Fruit fly (Drosophila melanogaster) whole organism, embryonic: Measurements from ENCODE around the gene CG12171.
A peak's percentile ranks its signal among the peaks of the same experiment; 100 is the strongest.

Experiments used
- B-H2 ChIP-seq: fragments of 200-800 bp; sonication (Bioruptor generic); optimal IDR thresholded peaks from 2 replicates; lab custom pipeline; 2018; ENCODE audit warnings: missing biosample characterization, mild to moderate bottlenecking, missing genetic modification characterization
- CG11093 ChIP-seq: fragments of 200-800 bp; sonication (Bioruptor generic); IDR thresholded peaks from 3 replicates; pipeline ENCODE4 v1.3.6; 2022; ENCODE audit warnings: missing biosample characterization, missing genetic modification characterization
- CG11456 ChIP-seq: fragments of 200-800 bp; sonication (Bioruptor generic); IDR thresholded peaks from 3 replicates; pipeline ENCODE4 v1.3.6; 2022; ENCODE audit warnings: missing biosample characterization, missing genetic modification characterization
- CG12104 ChIP-seq: fragments of 200-800 bp; sonication (Bioruptor generic); optimal IDR thresholded peaks from 3 replicates; lab custom pipeline; 2016; ENCODE audit warnings: missing biosample characterization, missing genetic modification characterization
- CG12769 ChIP-seq: fragments of 200-800 bp; sonication (Bioruptor generic); optimal IDR thresholded peaks from 2 replicates; lab custom pipeline; 2019; ENCODE audit warnings: missing biosample characterization, mild to moderate bottlenecking, missing genetic modification characterization, moderate library complexity
- CG14014 ChIP-seq: fragments of 200-800 bp; sonication (Bioruptor generic); IDR thresholded peaks from 2 replicates; pipeline ENCODE4 v1.3.6; 2022; ENCODE audit warnings: missing biosample characterization, missing genetic modification characterization
- CG15269 ChIP-seq: fragments of 200-800 bp; sonication (Bioruptor generic); optimal IDR thresholded peaks from 2 replicates; lab custom pipeline; 2018; ENCODE audit warnings: missing biosample characterization, mild to moderate bottlenecking, missing genetic modification characterization, moderate library complexity
- CG15696 ChIP-seq: fragments of 200-800 bp; sonication (Bioruptor generic); optimal IDR thresholded peaks from 2 replicates; lab custom pipeline; 2019; ENCODE audit warnings: missing biosample characterization, mild to moderate bottlenecking, missing genetic modification characterization, moderate library complexity
- CG16779 ChIP-seq: fragments of 200-800 bp; sonication (Bioruptor generic); IDR thresholded peaks from 2 replicates; pipeline ENCODE4 v1.3.6; 2022; ENCODE audit warnings: missing biosample characterization, missing genetic modification characterization
- CG1832 ChIP-seq: fragments of 200-800 bp; sonication (Bioruptor generic); optimal IDR thresholded peaks from 2 replicates; lab custom pipeline; 2017; ENCODE audit warnings: missing biosample characterization, mild to moderate bottlenecking, missing genetic modification characterization, inconsistent platforms
- CG18619 ChIP-seq: fragments of 200-800 bp; sonication (Bioruptor generic); optimal IDR thresholded peaks from 3 replicates; lab custom pipeline; 2017; ENCODE audit warnings: missing biosample characterization, mild to moderate bottlenecking, missing genetic modification characterization
- CG2712 ChIP-seq: fragments of 200-800 bp; optimal IDR thresholded peaks from 3 replicates; lab custom pipeline; 2019; ENCODE audit warnings: missing biosample characterization, mild to moderate bottlenecking, missing genetic modification characterization, moderate library complexity
- CG30403 ChIP-seq: fragments of 200-800 bp; sonication (Bioruptor generic); optimal IDR thresholded peaks from 3 replicates; lab custom pipeline; 2016; ENCODE audit warnings: missing biosample characterization, missing genetic modification characterization
- CG3065 ChIP-seq: fragments of 200-800 bp; sonication (Bioruptor generic); optimal IDR thresholded peaks from 2 replicates; lab custom pipeline; 2016; ENCODE audit warnings: missing biosample characterization, missing genetic modification characterization
- CG3163 ChIP-seq: fragments of 200-800 bp; sonication (Bioruptor generic); optimal IDR thresholded peaks from 3 replicates; lab custom pipeline; 2016; ENCODE audit warnings: missing biosample characterization, missing genetic modification characterization
- CG32532 ChIP-seq: fragments of 200-800 bp; sonication (Bioruptor generic); IDR thresholded peaks from 2 replicates; pipeline ENCODE4 v1.3.6; 2022; ENCODE audit warnings: missing biosample characterization, missing genetic modification characterization
- CG32772 ChIP-seq: fragments of 200-800 bp; sonication (Bioruptor generic); IDR thresholded peaks from 2 replicates; pipeline ENCODE4 v1.3.6; 2022; ENCODE audit warnings: missing biosample characterization, missing genetic modification characterization
- CG4617 ChIP-seq: fragments of 200-800 bp; sonication (Bioruptor generic); optimal IDR thresholded peaks from 3 replicates; lab custom pipeline; 2016; ENCODE audit warnings: missing biosample characterization, missing genetic modification characterization, borderline replicate concordance
- CG8478 ChIP-seq: fragments of >200 bp; optimal IDR thresholded peaks from 2 replicates; lab custom pipeline; 2018
- Dad ChIP-seq: fragments of 200-800 bp; sonication (Bioruptor generic); optimal IDR thresholded peaks from 3 replicates; lab custom pipeline; 2016; ENCODE audit warnings: missing biosample characterization, missing genetic modification characterization
- Dfd ChIP-seq, 2 experiments: fragments of >200 bp; optimal IDR thresholded peaks; 2 replicates each; lab custom pipeline; 2017; ENCODE audit warnings: missing biosample characterization in 2 of 2, missing genetic modification characterization in 2 of 2
- Max ChIP-seq: fragments of 200-800 bp; sonication (Bioruptor generic); optimal IDR thresholded peaks from 2 replicates; lab custom pipeline; 2016; ENCODE audit warnings: missing biosample characterization, mild to moderate bottlenecking, missing genetic modification characterization
- Med ChIP-seq: fragments of 200-800 bp; sonication (Bioruptor generic); peaks from one replicate; lab custom pipeline; 2016; ENCODE audit warnings: missing biosample characterization, missing genetic modification characterization, mild to moderate bottlenecking, inconsistent platforms, moderate library complexity
- Pdp1 ChIP-seq, 2 experiments: fragments of 200-800 bp; sonication (Bioruptor generic); optimal IDR thresholded peaks; 3 replicates each; lab custom pipeline; 2016; ENCODE audit warnings: missing biosample characterization in 2 of 2, missing genetic modification characterization in 2 of 2, mild to moderate bottlenecking in 1 of 2, moderate library complexity in 1 of 2
- Sry-δ ChIP-seq: fragments of 200-800 bp; sonication (Bioruptor generic); optimal IDR thresholded peaks from 2 replicates; lab custom pipeline; 2016; ENCODE audit warnings: missing biosample characterization, missing genetic modification characterization
- Vsx1 ChIP-seq: fragments of 200-800 bp; sonication (Bioruptor generic); optimal IDR thresholded peaks from 2 replicates; lab custom pipeline; 2017; ENCODE audit warnings: missing biosample characterization, mild to moderate bottlenecking, missing genetic modification characterization, missing genetic modification reagents
- aop ChIP-seq: fragments of 200-800 bp; sonication (Bioruptor generic); IDR thresholded peaks from 2 replicates; pipeline ENCODE4 v1.3.6; 2022; ENCODE audit warnings: missing biosample characterization, missing genetic modification characterization
- ase ChIP-seq: fragments of 200-800 bp; sonication (Bioruptor generic); IDR thresholded peaks from 3 replicates; pipeline ENCODE4 v1.3.6; 2022; ENCODE audit warnings: missing biosample characterization, missing genetic modification characterization
- ci ChIP-seq: fragments of 200-800 bp; sonication (Bioruptor generic); IDR thresholded peaks from 3 replicates; pipeline ENCODE4 v1.3.6; 2022; ENCODE audit warnings: missing biosample characterization, missing genetic modification characterization
- da ChIP-seq: fragments of 200-800 bp; sonication (Bioruptor generic); optimal IDR thresholded peaks from 2 replicates; lab custom pipeline; 2016; ENCODE audit warnings: missing biosample characterization, missing genetic modification characterization
- exex ChIP-seq: fragments of 200-800 bp; sonication (Bioruptor generic); optimal IDR thresholded peaks from 4 replicates; lab custom pipeline; 2018; ENCODE audit warnings: missing biosample characterization, mild to moderate bottlenecking, missing genetic modification characterization, moderate library complexity
- ftz-f1 ChIP-seq: fragments of 200-800 bp; sonication (Bioruptor generic); optimal IDR thresholded peaks from 2 replicates; lab custom pipeline; 2016; ENCODE audit warnings: missing biosample characterization, missing genetic modification characterization
- inv ChIP-seq: fragments of 200-800 bp; sonication (Bioruptor generic); IDR thresholded peaks from 2 replicates; pipeline ENCODE4 v1.3.6; 2022; ENCODE audit warnings: missing biosample characterization, missing genetic modification characterization; ENCODE audit not compliant: partially characterized antibody
- klu ChIP-seq: fragments of 200-800 bp; sonication (Bioruptor generic); IDR thresholded peaks from 2 replicates; pipeline ENCODE4 v1.3.6; 2022; ENCODE audit warnings: missing biosample characterization, missing genetic modification characterization
- kni ChIP-seq: fragments of 200-800 bp; sonication (Bioruptor generic); optimal IDR thresholded peaks from 3 replicates; lab custom pipeline; 2017; ENCODE audit warnings: mild to moderate bottlenecking, missing biosample characterization, missing genetic modification reagents, missing genetic modification characterization
- nmo ChIP-seq: fragments of 200-800 bp; sonication (Bioruptor generic); optimal IDR thresholded peaks from 2 replicates; lab custom pipeline; 2018; ENCODE audit warnings: missing biosample characterization, mild to moderate bottlenecking, missing genetic modification characterization, moderate library complexity
- sens ChIP-seq: fragments of 200-800 bp; sonication (Bioruptor generic); peaks from one replicate; lab custom pipeline; 2016; ENCODE audit warnings: missing biosample characterization, missing genetic modification characterization
- sug ChIP-seq: fragments of 200-800 bp; optimal IDR thresholded peaks from 2 replicates; lab custom pipeline; 2019; ENCODE audit warnings: missing biosample characterization, mild to moderate bottlenecking, missing genetic modification characterization, moderate library complexity
- tin ChIP-seq: fragments of 200-800 bp; sonication (Bioruptor generic); optimal IDR thresholded peaks from 3 replicates; lab custom pipeline; 2016; ENCODE audit warnings: missing biosample characterization, missing genetic modification characterization
- vvl ChIP-seq: fragments of 200-800 bp; sonication (Bioruptor generic); IDR thresholded peaks from 2 replicates; pipeline ENCODE4 v1.3.6; 2022; ENCODE audit warnings: missing biosample characterization, missing genetic modification characterization
- yki ChIP-seq: fragments of >200 bp; optimal IDR thresholded peaks from 3 replicates; lab custom pipeline; 2018

CG12171 gene

dm6 chr3R:5606477-5606876 is 26.9 kb upstream of the CG12171 start, which contains the start of gene asl (continued):
- TF ChIP-seq CG12104 (GFP tag; lab: Kevin White, UChicago): peak; percentile 40
- TF ChIP-seq Vsx1 (GFP tag; lab: Kevin White, UChicago): no peak
- peak; percentile 7 for TF ChIP-seq Dad
- TF ChIP-seq B-H2 (GFP tag; lab: Kevin White, UChicago): peak; percentile 33
- no peak for TF ChIP-seq aop (GFP tag; lab: Robert Waterston, UW)
- peak; percentile 42 for TF ChIP-seq Sry-δ (GFP tag; lab: Kevin White, UChicago)
- peak; percentile 24 for TF ChIP-seq CG3163 (GFP tag; lab: Kevin White, UChicago)
- TF ChIP-seq CG2712: peak; percentile 82
- no peak for TF ChIP-seq CG15269 (tag; lab: Kevin White, UChicago)
- peak; percentile 58 for TF ChIP-seq tin (GFP tag; lab: Kevin White, UChicago)

- TF ChIP-seq CG11093 (GFP tag; lab: Robert Waterston, UW): 0 out of 3 replicates have a peak, but pooled peaks have one; percentile 40
- no peak for TF ChIP-seq CG15696 (tag; lab: Kevin White, UChicago)
- no peak for TF ChIP-seq CG12769 (tag; lab: Kevin White, UChicago)
- no peak for TF ChIP-seq Max (GFP tag; lab: Kevin White, UChicago)
- TF ChIP-seq CG11456 (GFP tag; lab: Robert Waterston, UW): 0 out of 3 replicates have a peak, but pooled peaks have one; percentile 32
- no peak for TF ChIP-seq nmo (GFP tag; lab: Kevin White, UChicago)
- no peak for TF ChIP-seq ase (GFP tag; lab: Robert Waterston, UW)
- no peak for TF ChIP-seq CG14014 (GFP tag; lab: Robert Waterston, UW)
- no peak for TF ChIP-seq vvl
- TF ChIP-seq Med (GFP tag; lab: Kevin White, UChicago): peak; percentile 52
- TF ChIP-seq CG32532 (GFP tag; lab: Robert Waterston, UW): no peak
- 0 out of 3 replicates have a peak, but pooled peaks have one; percentile 25 for TF ChIP-seq ci
- no peak for TF ChIP-seq klu (GFP tag; lab: Robert Waterston, UW)
- TF ChIP-seq CG4617 (GFP tag; lab: Kevin White, UChicago): no peak
- TF ChIP-seq Dfd (GFP tag; optimal IDR thresholded peaks at IDR 0.05; lab: Kevin White, UChicago): peak in 1 of 2 experiments; percentile 73
- no peak for TF ChIP-seq CG32772 (GFP tag; lab: Robert Waterston, UW)
- no peak for TF ChIP-seq kni (GFP tag; lab: Kevin White, UChicago)
- TF ChIP-seq inv (GFP tag; lab: Robert Waterston, UW): 0 out of 2 replicates have a peak, but pooled peaks have one; percentile 12
- TF ChIP-seq CG16779: 0 out of 2 replicates have a peak, but pooled peaks have one; percentile 18
- peak; percentile 59 for TF ChIP-seq CG8478 (lab: Kevin White, UChicago)
- no peak for TF ChIP-seq CG1832
- TF ChIP-seq da (GFP tag; lab: Kevin White, UChicago): no peak
These were observed 25.0 kb upstream of the CG12171 start for dm6 chr3R:5608422-5608821.

DNA sequence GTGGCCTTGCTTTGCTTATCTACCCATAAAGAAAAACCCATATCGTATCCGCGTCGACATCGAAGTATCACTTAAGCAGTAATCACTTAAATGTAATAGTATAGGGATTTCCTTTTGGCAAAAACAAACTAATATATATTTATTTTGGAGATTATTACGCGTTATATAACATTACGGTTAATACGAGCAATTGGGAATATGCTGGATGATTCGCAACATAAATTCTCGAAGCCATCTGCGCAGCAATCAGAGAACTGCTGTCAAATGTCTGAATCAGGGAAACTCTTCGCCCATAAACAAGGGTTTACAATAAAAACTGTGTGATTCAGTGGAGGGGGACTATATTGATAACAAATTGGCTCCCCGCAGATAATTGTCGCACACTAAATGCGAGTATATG is 22.8 kb upstream of the CG12171 start:
- no peak for TF ChIP-seq CG30403 (GFP tag; lab: Kevin White, UChicago)
- TF ChIP-seq sens (GFP tag; lab: Kevin White, UChicago): peak; percentile 9
- no peak for TF ChIP-seq CG3065 (GFP tag; lab: Kevin White, UChicago)
- TF ChIP-seq yki: no peak
- TF ChIP-seq CG16779: no peak
- peak; percentile 55 for TF ChIP-seq exex (tag; lab: Kevin White, UChicago)
- peak in 1 of 2 experiments; percentile 91 for TF ChIP-seq Pdp1 (GFP tag; optimal IDR thresholded peaks at IDR 0.05; lab: Kevin White, UChicago)
- no peak for TF ChIP-seq CG18619
- peak; percentile 88 for TF ChIP-seq sug (tag; lab: Kevin White, UChicago)
- TF ChIP-seq ftz-f1: no peak
